Fruit fly (Drosophila melanogaster): Measurements from ENCODE around the gene Aduk.

Aduk gene

DNA sequence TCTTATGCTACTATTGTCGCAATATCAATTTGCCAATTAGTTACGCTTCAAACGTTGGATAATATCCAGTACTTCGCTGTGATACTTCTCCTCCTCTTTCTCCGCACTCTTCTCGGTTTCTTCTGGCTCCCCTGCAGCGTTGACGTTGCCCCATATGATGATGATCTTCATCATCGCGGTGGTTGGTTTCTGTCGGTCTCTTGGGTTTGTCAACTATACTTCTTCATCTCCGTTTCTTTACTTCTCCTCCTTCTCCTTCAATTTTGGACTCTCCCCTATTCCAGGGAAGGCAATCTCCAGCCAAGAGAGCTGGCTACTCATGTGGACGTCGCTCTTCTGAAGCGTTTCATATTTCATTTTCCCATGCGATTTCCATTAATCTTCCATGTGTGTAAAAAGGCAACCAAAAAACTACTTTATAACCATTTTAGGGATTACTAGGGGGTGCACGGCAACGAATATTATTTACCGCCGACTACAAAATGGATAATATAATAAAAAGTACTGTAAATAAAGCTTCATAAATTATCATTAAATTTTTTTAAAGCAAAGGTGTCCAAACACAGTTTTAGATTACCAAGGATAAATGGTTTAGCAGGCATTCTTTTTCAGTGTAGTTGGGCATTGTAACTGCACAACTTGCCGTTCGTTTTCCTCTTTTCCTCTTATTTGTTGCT is 13.3 kb upstream of the Aduk start (continued):
- TF ChIP-seq Hsf (GFP tag; optimal IDR thresholded peaks at IDR 0.05): peak; percentile 7
- TF ChIP-seq YL-1 (GFP tag; optimal IDR thresholded peaks at IDR 0.05): no peak
- TF ChIP-seq CG11247 (GFP tag; IDR thresholded peaks at IDR 0.05): no peak
- TF ChIP-seq CG5953 (GFP tag; IDR thresholded peaks at IDR 0.05): no peak
- TF ChIP-seq CG4282 (GFP tag; optimal IDR thresholded peaks at IDR 0.05): no peak
- TF ChIP-seq nom (GFP tag; optimal IDR thresholded peaks at IDR 0.05): peak; percentile 73
- no peak for TF ChIP-seq pzg (GFP tag; optimal IDR thresholded peaks at IDR 0.05)
- TF ChIP-seq CG17612 (GFP tag; IDR thresholded peaks at IDR 0.05): no peak
- no peak for TF ChIP-seq CG16779 (GFP tag; IDR thresholded peaks at IDR 0.05)
- peak; percentile 58 for TF ChIP-seq Med (GFP tag)
- TF ChIP-seq HmgZ (tag; optimal IDR thresholded peaks at IDR 0.05): no peak
- no peak for TF ChIP-seq bigmax (GFP tag; optimal IDR thresholded peaks at IDR 0.05)
- no peak for TF ChIP-seq CG7745 (tag; optimal IDR thresholded peaks at IDR 0.05)
- TF ChIP-seq CG31388 (GFP tag; optimal IDR thresholded peaks at IDR 0.05): no peak
- no peak for TF ChIP-seq toy (GFP tag; IDR thresholded peaks at IDR 0.05)
- peak; percentile 61 for TF ChIP-seq CG10979 (tag; optimal IDR thresholded peaks at IDR 0.05)
- TF ChIP-seq ap (GFP tag; IDR thresholded peaks at IDR 0.05): no peak
- no peak for TF ChIP-seq knrl (GFP tag; IDR thresholded peaks at IDR 0.05; ENCODE audit: partially characterized antibody)
- no peak for TF ChIP-seq Eip74EF (GFP tag; optimal IDR thresholded peaks at IDR 0.05)
- TF ChIP-seq CG10267 (tag; optimal IDR thresholded peaks at IDR 0.05): peak; percentile 20
- TF ChIP-seq chn (GFP tag; optimal IDR thresholded peaks at IDR 0.05): no peak
- no peak for TF ChIP-seq CG6813 (GFP tag; optimal IDR thresholded peaks at IDR 0.05)
- TF ChIP-seq Ravus (GFP tag; IDR thresholded peaks at IDR 0.05): no peak
- no peak for TF ChIP-seq CG10959 (GFP tag; IDR thresholded peaks at IDR 0.05)
- TF ChIP-seq Mad (GFP tag; optimal IDR thresholded peaks at IDR 0.05): no peak
- no peak for TF ChIP-seq CG31224 (GFP tag; IDR thresholded peaks at IDR 0.05)
- TF ChIP-seq croc (GFP tag; conservative IDR thresholded peaks at IDR 0.05): no peak
- TF ChIP-seq Adf1 (GFP tag; IDR thresholded peaks at IDR 0.05): no peak
- no peak for TF ChIP-seq pnt (GFP tag; optimal IDR thresholded peaks at IDR 0.05)
- TF ChIP-seq CG2202 (tag; optimal IDR thresholded peaks at IDR 0.05): no peak
- TF ChIP-seq usp (GFP tag; optimal IDR thresholded peaks at IDR 0.05): no peak
- TF ChIP-seq jing (GFP tag; optimal IDR thresholded peaks at IDR 0.05): no peak
- TF ChIP-seq CG8281 (tag; optimal IDR thresholded peaks at IDR 0.05): no peak
- TF ChIP-seq Hmx (GFP tag; optimal IDR thresholded peaks at IDR 0.05): no peak
- no peak for TF ChIP-seq CG14441 (GFP tag; IDR thresholded peaks at IDR 0.05)
- TF ChIP-seq CG4424 (GFP tag; optimal IDR thresholded peaks at IDR 0.05): peak; percentile 43
- no peak for TF ChIP-seq vvl (GFP tag; IDR thresholded peaks at IDR 0.05)
- TF ChIP-seq Ssrp (tag; optimal IDR thresholded peaks at IDR 0.05): peak; percentile 16
- TF ChIP-seq ttk (GFP tag; IDR thresholded peaks at IDR 0.05): no peak
- no peak for TF ChIP-seq Neu2 (GFP tag; optimal IDR thresholded peaks at IDR 0.05; ENCODE audit: borderline replicate concordance)
- TF ChIP-seq CG13775 (GFP tag; optimal IDR thresholded peaks at IDR 0.05): peak; percentile 9
- TF ChIP-seq CG15696 (tag; optimal IDR thresholded peaks at IDR 0.05): peak; percentile 41
- TF ChIP-seq ab (GFP tag; optimal IDR thresholded peaks at IDR 0.05): no peak
- no peak for TF ChIP-seq klu (GFP tag; IDR thresholded peaks at IDR 0.05)
- TF ChIP-seq CG15514 (GFP tag; optimal IDR thresholded peaks at IDR 0.05): no peak
- no peak for TF ChIP-seq Max (GFP tag; optimal IDR thresholded peaks at IDR 0.05)
- no peak for TF ChIP-seq unc-4 (GFP tag; IDR thresholded peaks at IDR 0.05; ENCODE audit: partially characterized antibody)
- TF ChIP-seq CG11085 (GFP tag; IDR thresholded peaks at IDR 0.05): no peak
- TF ChIP-seq nerfin-2 (GFP tag; IDR thresholded peaks at IDR 0.05; ENCODE audit: partially characterized antibody): no peak
- TF ChIP-seq CG1602 (GFP tag; optimal IDR thresholded peaks at IDR 0.05): no peak
- no peak for TF ChIP-seq CG3407 (GFP tag; optimal IDR thresholded peaks at IDR 0.05)

Data from whole organism, embryonic.